Worm (Caenorhabditis elegans) whole organism, L2 larva: ENCODE measurements around the gene srbc-37.

Source experiments
- blmp-1 ChIP-seq: sonication (generic microtip); optimal IDR thresholded peaks from 2 replicates; lab custom pipeline; 2017; ENCODE audit warnings: missing genetic modification characterization, mild to moderate bottlenecking, missing compliant biosample characterization, antibody characterized with exemption, moderate library complexity; ENCODE audit not compliant: insufficient read depth
- elt-1 ChIP-seq: fragments of 150-350 bp; optimal IDR thresholded peaks from 2 replicates; lab custom pipeline; 2014; ENCODE audit warnings: missing biosample characterization, missing genetic modification characterization
- lin-11 ChIP-seq: fragments of 150-350 bp; sonication (generic microtip); optimal IDR thresholded peaks from 2 replicates; lab custom pipeline; 2014; ENCODE audit warnings: missing biosample characterization, missing genetic modification characterization, inconsistent platforms, mixed read lengths
- lin-39 ChIP-seq: fragments of 150-350 bp; optimal IDR thresholded peaks from 2 replicates; lab custom pipeline; 2014; ENCODE audit warnings: missing biosample characterization, missing genetic modification reagents, missing genetic modification characterization
- mdl-1 ChIP-seq, 2 experiments: fragments of 150-350 bp in 1 of 2; sonication (generic microtip) in 1 of 2; optimal IDR thresholded peaks; 2 replicates each; lab custom pipeline; 2017; ENCODE audit warnings: missing biosample characterization in 2 of 2, missing genetic modification characterization in 2 of 2
- nhr-11 ChIP-seq: fragments of 150-350 bp; optimal IDR thresholded peaks from 2 replicates; lab custom pipeline; 2014; ENCODE audit warnings: missing biosample characterization, missing genetic modification characterization
- nhr-21 ChIP-seq: fragments of 150-350 bp; optimal IDR thresholded peaks from 2 replicates; lab custom pipeline; 2014; ENCODE audit warnings: missing biosample characterization, missing genetic modification characterization
- sma-9 ChIP-seq, 2 experiments: fragments of 150-350 bp in 1 of 2; sonication (generic microtip) in 1 of 2; optimal IDR thresholded peaks; 2 replicates each; lab custom pipeline; 2014 to 2016; ENCODE audit warnings: missing genetic modification characterization in 2 of 2, mild to moderate bottlenecking in 1 of 2, missing biosample characterization in 1 of 2, missing compliant biosample characterization in 1 of 2, missing genetic modification reagents in 1 of 2, moderate library complexity in 1 of 2
- unc-39 ChIP-seq: fragments of 150-350 bp; optimal IDR thresholded peaks from 2 replicates; lab custom pipeline; 2014; ENCODE audit warnings: missing biosample characterization, missing genetic modification characterization

ce11 chrV:731330-731729 is 29.0 kb downstream of the srbc-37 start:
- TF ChIP-seq elt-1 (tag; lab: Kevin White, UChicago) (no peak), mdl-1 (tag; optimal IDR thresholded peaks at IDR 0.05; lab: Kevin White, UChicago) (peak; percentile 97 to 98), lin-11 (tag; lab: Kevin White, UChicago) (no peak), sma-9 (GFP tag; optimal IDR thresholded peaks at IDR 0.05; lab: Kevin White, UChicago) (peak; percentile 99), sma-9 (tag; optimal IDR thresholded peaks at IDR 0.05; lab: Kevin White, UChicago) (peak; percentile 46), blmp-1 (tag; lab: Kevin White, UChicago) (peak; percentile 14), nhr-21 (tag; lab: Kevin White, UChicago) (peak; percentile 95), lin-39 (tag; lab: Kevin White, UChicago) (no peak), nhr-11 (tag; lab: Kevin White, UChicago) (no peak), unc-39 (tag; lab: Kevin White, UChicago) (no peak)
